Fruit fly (Drosophila melanogaster) whole organism, embryonic: Measurements from ENCODE around the gene CG44139.

ENCODE experiments used
- Atf3 ChIP-seq: fragments of 200-800 bp; sonication (Bioruptor generic); optimal IDR thresholded peaks from 3 replicates; lab custom pipeline; 2016; ENCODE audit warnings: missing biosample characterization, missing genetic modification characterization
- Bteb2 ChIP-seq: fragments of 200-800 bp; sonication (Bioruptor generic); optimal IDR thresholded peaks from 2 replicates; lab custom pipeline; 2016; ENCODE audit warnings: missing biosample characterization, missing genetic modification characterization
- CG10543 ChIP-seq: fragments of 200-800 bp; sonication (Bioruptor generic); optimal IDR thresholded peaks from 3 replicates; lab custom pipeline; 2017; ENCODE audit warnings: missing biosample characterization, mild to moderate bottlenecking, missing genetic modification characterization, moderate library complexity
- CG11093 ChIP-seq: fragments of 200-800 bp; sonication (Bioruptor generic); IDR thresholded peaks from 3 replicates; pipeline ENCODE4 v1.3.6; 2022; ENCODE audit warnings: missing biosample characterization, missing genetic modification characterization
- CG12155 ChIP-seq: fragments of 200-800 bp; sonication (Bioruptor generic); optimal IDR thresholded peaks from 3 replicates; lab custom pipeline; 2016; ENCODE audit warnings: missing biosample characterization, missing genetic modification characterization
- CG12744 ChIP-seq: fragments of 200-800 bp; sonication (Bioruptor generic); optimal IDR thresholded peaks from 2 replicates; lab custom pipeline; 2016; ENCODE audit warnings: missing biosample characterization, missing genetic modification characterization
- CG13296 ChIP-seq: fragments of 200-800 bp; sonication (Bioruptor generic); optimal IDR thresholded peaks from 3 replicates; lab custom pipeline; 2018; ENCODE audit warnings: missing biosample characterization, mild to moderate bottlenecking, missing genetic modification characterization
- CG14860 ChIP-seq: fragments of 200-800 bp; sonication (Bioruptor generic); IDR thresholded peaks from 3 replicates; pipeline ENCODE4 v1.3.6; 2022; ENCODE audit warnings: missing biosample characterization, missing genetic modification characterization; ENCODE audit not compliant: partially characterized antibody
- CG1603 ChIP-seq: fragments of 200-800 bp; sonication (Bioruptor generic); optimal IDR thresholded peaks from 2 replicates; lab custom pipeline; 2019; ENCODE audit warnings: missing biosample characterization, mild to moderate bottlenecking, missing genetic modification characterization, moderate library complexity
- CG17385 ChIP-seq: fragments of 200-800 bp; sonication (Bioruptor generic); optimal IDR thresholded peaks from 3 replicates; lab custom pipeline; 2018; ENCODE audit warnings: missing biosample characterization, mild to moderate bottlenecking, missing genetic modification characterization
- CG17829 ChIP-seq: fragments of 200-800 bp; optimal IDR thresholded peaks from 2 replicates; lab custom pipeline; 2019; ENCODE audit warnings: missing biosample characterization, mild to moderate bottlenecking, missing genetic modification characterization, moderate library complexity
- CG1792 ChIP-seq: fragments of 200-800 bp; sonication (Bioruptor generic); optimal IDR thresholded peaks from 2 replicates; lab custom pipeline; 2016; ENCODE audit warnings: missing biosample characterization, missing genetic modification characterization
- CG2120 ChIP-seq: fragments of 200-800 bp; sonication (Bioruptor generic); optimal IDR thresholded peaks from 3 replicates; lab custom pipeline; 2016; ENCODE audit warnings: missing biosample characterization, missing genetic modification characterization
- CG31441 ChIP-seq: fragments of 200-800 bp; sonication (Bioruptor generic); IDR thresholded peaks from 2 replicates; pipeline ENCODE4 v1.3.6; 2022; ENCODE audit warnings: missing biosample characterization, missing genetic modification characterization
- CG3163 ChIP-seq: fragments of 200-800 bp; sonication (Bioruptor generic); optimal IDR thresholded peaks from 3 replicates; lab custom pipeline; 2016; ENCODE audit warnings: missing biosample characterization, missing genetic modification characterization
- CG32767 ChIP-seq: fragments of 200-800 bp; sonication (Bioruptor generic); IDR thresholded peaks from 2 replicates; pipeline ENCODE4 v1.3.6; 2022; ENCODE audit warnings: missing biosample characterization, missing genetic modification characterization
- CG33213 ChIP-seq: fragments of 200-800 bp; sonication (Bioruptor generic); optimal IDR thresholded peaks from 3 replicates; lab custom pipeline; 2016; ENCODE audit warnings: missing biosample characterization, missing genetic modification characterization
- CG3407 ChIP-seq: fragments of 200-800 bp; sonication (Bioruptor generic); optimal IDR thresholded peaks from 2 replicates; lab custom pipeline; 2018; ENCODE audit warnings: missing biosample characterization, mild to moderate bottlenecking, missing genetic modification characterization
- CG6765 ChIP-seq: fragments of 200-800 bp; sonication (Bioruptor generic); optimal IDR thresholded peaks from 3 replicates; lab custom pipeline; 2017; ENCODE audit warnings: missing biosample characterization, mild to moderate bottlenecking, missing genetic modification characterization
- CG7963 ChIP-seq: fragments of 200-800 bp; sonication (Bioruptor generic); IDR thresholded peaks from 3 replicates; pipeline ENCODE4 v1.3.6; 2022; ENCODE audit warnings: missing biosample characterization, missing genetic modification characterization; ENCODE audit not compliant: partially characterized antibody
- CG8089 ChIP-seq: fragments of 200-800 bp; sonication (Bioruptor generic); optimal IDR thresholded peaks from 3 replicates; lab custom pipeline; 2016; ENCODE audit warnings: missing biosample characterization, missing genetic modification characterization
- CG8281 ChIP-seq: fragments of 200-800 bp; sonication (Bioruptor generic); optimal IDR thresholded peaks from 2 replicates; lab custom pipeline; 2018; ENCODE audit warnings: missing biosample characterization, mild to moderate bottlenecking, missing genetic modification characterization, moderate library complexity
- CG9876 ChIP-seq: fragments of 200-800 bp; sonication (Bioruptor generic); optimal IDR thresholded peaks from 2 replicates; lab custom pipeline; 2016; ENCODE audit warnings: missing biosample characterization, missing genetic modification characterization
- CoRest ChIP-seq: fragments of 200-800 bp; sonication (Bioruptor generic); optimal IDR thresholded peaks from 3 replicates; lab custom pipeline; 2018; ENCODE audit warnings: missing biosample characterization, mild to moderate bottlenecking, missing genetic modification characterization, moderate library complexity
- D19A ChIP-seq: fragments of 200-800 bp; optimal IDR thresholded peaks from 3 replicates; lab custom pipeline; 2019; ENCODE audit warnings: missing biosample characterization, mild to moderate bottlenecking, missing genetic modification characterization, moderate library complexity
- Dek ChIP-seq: fragments of 200-800 bp; sonication (Bioruptor generic); optimal IDR thresholded peaks from 3 replicates; lab custom pipeline; 2019; ENCODE audit warnings: missing biosample characterization, mild to moderate bottlenecking, missing genetic modification characterization, moderate library complexity
- Dip2 ChIP-seq: fragments of 200-800 bp; sonication (Bioruptor generic); IDR thresholded peaks from 2 replicates; pipeline ENCODE4 v1.3.6; 2022; ENCODE audit warnings: missing biosample characterization, missing genetic modification characterization
- Doc2 ChIP-seq: fragments of 200-800 bp; sonication (Bioruptor generic); IDR thresholded peaks from 2 replicates; pipeline ENCODE4 v1.3.6; 2022; ENCODE audit warnings: missing biosample characterization, missing genetic modification characterization
- Ets65A ChIP-seq: fragments of 200-800 bp; sonication (Bioruptor generic); peaks from one replicate; lab custom pipeline; 2016; ENCODE audit warnings: missing biosample characterization, missing genetic modification characterization
- HLH3B ChIP-seq: fragments of 200-800 bp; sonication (Bioruptor generic); IDR thresholded peaks from 2 replicates; pipeline ENCODE4 v1.3.6; 2022; ENCODE audit warnings: missing biosample characterization, missing genetic modification characterization
- HmgZ ChIP-seq: fragments of 200-800 bp; sonication (Bioruptor generic); optimal IDR thresholded peaks from 2 replicates; lab custom pipeline; 2018; ENCODE audit warnings: missing biosample characterization, mild to moderate bottlenecking, missing genetic modification characterization
- Hmx ChIP-seq: fragments of 200-800 bp; sonication (Bioruptor generic); optimal IDR thresholded peaks from 2 replicates; lab custom pipeline; 2016; ENCODE audit warnings: missing biosample characterization, missing genetic modification characterization
- Hr39 ChIP-seq: fragments of >200 bp; optimal IDR thresholded peaks from 2 replicates; lab custom pipeline; 2017
- Mrtf ChIP-seq: fragments of 200-800 bp; sonication (Bioruptor generic); IDR thresholded peaks from 3 replicates; pipeline ENCODE4 v1.3.6; 2022; ENCODE audit warnings: missing biosample characterization, missing genetic modification characterization
- Poxn ChIP-seq: fragments of 200-800 bp; sonication (Bioruptor generic); IDR thresholded peaks from 2 replicates; pipeline ENCODE4 v1.3.6; 2022; ENCODE audit warnings: missing biosample characterization, missing genetic modification characterization
- Six4 ChIP-seq: fragments of 200-800 bp; sonication (Bioruptor generic); optimal IDR thresholded peaks from 2 replicates; lab custom pipeline; 2016; ENCODE audit warnings: missing biosample characterization, missing genetic modification characterization
- Tbp ChIP-seq: fragments of >200 bp; optimal IDR thresholded peaks from 2 replicates; lab custom pipeline; 2018; ENCODE audit warnings: missing biosample characterization, missing genetic modification characterization
- bowl ChIP-seq: fragments of 200-800 bp; sonication (Bioruptor generic); IDR thresholded peaks from 2 replicates; pipeline ENCODE4 v1.3.6; 2022; ENCODE audit warnings: missing biosample characterization, missing genetic modification characterization
- dati ChIP-seq: fragments of 200-800 bp; sonication (Bioruptor generic); IDR thresholded peaks from 2 replicates; pipeline ENCODE4 v1.3.6; 2022; ENCODE audit warnings: missing biosample characterization, missing genetic modification characterization
- fu2 ChIP-seq: fragments of 200-800 bp; sonication (Bioruptor generic); optimal IDR thresholded peaks from 2 replicates; lab custom pipeline; 2016; ENCODE audit warnings: missing biosample characterization, missing genetic modification characterization
- her ChIP-seq: fragments of 200-800 bp; sonication (Bioruptor generic); optimal IDR thresholded peaks from 2 replicates; lab custom pipeline; 2016; ENCODE audit warnings: missing biosample characterization, missing genetic modification characterization
- jigr1 ChIP-seq: fragments of 200-800 bp; sonication (Bioruptor generic); IDR thresholded peaks from 3 replicates; pipeline ENCODE4 v1.3.6; 2022; ENCODE audit warnings: missing biosample characterization, missing genetic modification characterization
- jing ChIP-seq: fragments of 200-800 bp; sonication (Bioruptor generic); optimal IDR thresholded peaks from 2 replicates; lab custom pipeline; 2018; ENCODE audit warnings: missing biosample characterization, mild to moderate bottlenecking, missing genetic modification characterization
- mld ChIP-seq: fragments of 200-800 bp; sonication (Bioruptor generic); IDR thresholded peaks from 3 replicates; pipeline ENCODE4 v1.3.6; 2022; ENCODE audit warnings: missing biosample characterization, missing genetic modification characterization; ENCODE audit not compliant: partially characterized antibody
- shn ChIP-seq: fragments of 200-800 bp; sonication (Bioruptor generic); optimal IDR thresholded peaks from 3 replicates; lab custom pipeline; 2016; ENCODE audit warnings: missing biosample characterization, missing genetic modification characterization
- sisA ChIP-seq: fragments of 200-800 bp; sonication (Bioruptor generic); IDR thresholded peaks from 2 replicates; pipeline ENCODE4 v1.3.6; 2022; ENCODE audit warnings: missing biosample characterization, missing genetic modification characterization
- sna ChIP-seq: fragments of 200-800 bp; sonication (Bioruptor generic); IDR thresholded peaks from 2 replicates; pipeline ENCODE4 v1.3.6; 2022; ENCODE audit warnings: missing biosample characterization, missing genetic modification characterization; ENCODE audit not compliant: partially characterized antibody
- so ChIP-seq: fragments of 200-800 bp; sonication (Bioruptor generic); IDR thresholded peaks from 3 replicates; pipeline ENCODE4 v1.3.6; 2022; ENCODE audit warnings: missing biosample characterization, missing genetic modification characterization
- trem ChIP-seq: fragments of 200-800 bp; optimal IDR thresholded peaks from 3 replicates; lab custom pipeline; 2019; ENCODE audit warnings: missing biosample characterization, mild to moderate bottlenecking, missing genetic modification characterization, moderate library complexity
- trh ChIP-seq: fragments of 200-800 bp; sonication (Bioruptor generic); optimal IDR thresholded peaks from 2 replicates; lab custom pipeline; 2016; ENCODE audit warnings: missing biosample characterization, missing genetic modification characterization
- twi ChIP-seq: fragments of 200-800 bp; optimal IDR thresholded peaks from 2 replicates; lab custom pipeline; 2019; ENCODE audit warnings: missing biosample characterization, mild to moderate bottlenecking, missing genetic modification characterization, moderate library complexity
- yki ChIP-seq: fragments of >200 bp; optimal IDR thresholded peaks from 3 replicates; lab custom pipeline; 2018

Gene CG44139

DNA sequence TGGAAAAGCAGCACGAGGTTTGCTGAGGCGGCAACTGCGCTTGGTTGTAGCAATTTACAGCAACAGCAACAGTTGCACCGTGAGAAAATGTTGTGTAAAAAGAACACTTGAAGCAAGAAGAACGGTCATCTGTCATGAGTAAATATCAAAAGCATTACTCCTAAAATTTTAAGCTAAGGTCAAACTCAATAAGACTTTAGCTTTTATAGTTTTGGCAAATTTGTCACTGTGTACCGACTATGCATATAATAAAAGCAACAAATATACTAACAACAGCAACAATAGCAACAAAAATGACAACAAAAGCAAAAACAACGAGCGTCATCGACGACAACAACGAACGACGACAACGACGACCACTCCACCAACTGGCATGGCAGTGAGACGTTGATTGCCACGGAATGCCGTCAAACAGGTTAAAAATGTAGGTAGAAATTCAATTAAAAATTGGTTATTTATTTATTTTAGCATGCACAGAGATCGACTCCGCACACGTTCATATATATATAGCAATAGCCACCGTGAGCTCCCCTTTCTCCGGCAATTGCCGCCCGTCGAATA lies 9.0 kb downstream of the CG44139 start (continued):
- peak; percentile 92 for TF ChIP-seq CG1603 (tag; lab: Kevin White, UChicago)
- peak; percentile 30 for TF ChIP-seq CG2120 (GFP tag; lab: Kevin White, UChicago)
- TF ChIP-seq fu2 (GFP tag; lab: Kevin White, UChicago): peak; percentile 1
- TF ChIP-seq so (GFP tag; lab: Robert Waterston, UW): peak; percentile 86
- TF ChIP-seq CG31441 (GFP tag; lab: Robert Waterston, UW): peak; percentile 74
- TF ChIP-seq Mrtf: peak; percentile 79
- TF ChIP-seq trh (GFP tag; lab: Kevin White, UChicago): peak; percentile 40
- peak; percentile 77 for TF ChIP-seq D19A (tag; lab: Kevin White, UChicago)
- peak; percentile 76 for TF ChIP-seq her (GFP tag; lab: Kevin White, UChicago)
- no peak for TF ChIP-seq Hmx (GFP tag; lab: Kevin White, UChicago)
- TF ChIP-seq CoRest (tag; lab: Kevin White, UChicago): peak; percentile 89
- peak; percentile 55 for TF ChIP-seq CG3163
- TF ChIP-seq CG9876: peak; percentile 72
- TF ChIP-seq twi (tag; lab: Kevin White, UChicago): peak; percentile 67
- TF ChIP-seq CG3407 (GFP tag; lab: Kevin White, UChicago): peak; percentile 72
- 0 out of 2 replicates have a peak, but pooled peaks have one; percentile 26 for TF ChIP-seq Doc2 (GFP tag; lab: Robert Waterston, UW)
- peak; percentile 75 for TF ChIP-seq CG8089 (GFP tag; lab: Kevin White, UChicago)
- TF ChIP-seq Dip2 (GFP tag; lab: Robert Waterston, UW): no peak
- peak; percentile 70 for TF ChIP-seq Six4 (GFP tag; lab: Kevin White, UChicago)
- TF ChIP-seq Ets65A (GFP tag; lab: Kevin White, UChicago): peak; percentile 97
- peak; percentile 92 for TF ChIP-seq sisA (GFP tag; lab: Robert Waterston, UW)
- TF ChIP-seq sna: no peak
- no peak for TF ChIP-seq Poxn
- peak; percentile 78 for TF ChIP-seq Atf3 (GFP tag; lab: Kevin White, UChicago)
- no peak for TF ChIP-seq CG14860 (GFP tag; lab: Robert Waterston, UW)
- TF ChIP-seq trem: peak; percentile 33
- TF ChIP-seq CG12155 (GFP tag; lab: Kevin White, UChicago): peak; percentile 66
- TF ChIP-seq HLH3B (GFP tag; lab: Robert Waterston, UW): peak; percentile 91
- peak; percentile 70 for TF ChIP-seq bowl (GFP tag; lab: Robert Waterston, UW)
- TF ChIP-seq CG17385 (GFP tag; lab: Kevin White, UChicago): peak; percentile 82
- TF ChIP-seq CG10543: peak; percentile 27
- TF ChIP-seq CG32767 (GFP tag; lab: Robert Waterston, UW): peak; percentile 82
- peak; percentile 75 for TF ChIP-seq CG17829
- TF ChIP-seq shn (GFP tag; lab: Kevin White, UChicago): peak; percentile 72
- TF ChIP-seq CG13296 (GFP tag; lab: Kevin White, UChicago): peak; percentile 59
- peak; percentile 59 for TF ChIP-seq Bteb2 (GFP tag; lab: Kevin White, UChicago)
- TF ChIP-seq CG33213 (GFP tag; lab: Kevin White, UChicago): peak; percentile 79
- TF ChIP-seq yki: no peak
- no peak for TF ChIP-seq Hr39 (lab: Kevin White, UChicago)
- peak; percentile 75 for TF ChIP-seq dati (GFP tag; lab: Robert Waterston, UW)
- peak; percentile 85 for TF ChIP-seq jing (GFP tag; lab: Kevin White, UChicago)
- TF ChIP-seq CG1792 (GFP tag; lab: Kevin White, UChicago): peak; percentile 56
- TF ChIP-seq jigr1 (GFP tag; lab: Robert Waterston, UW): peak; percentile 68; the same call in 2 of the 3 replicates
- peak; percentile 68 for TF ChIP-seq Dek (tag; lab: Kevin White, UChicago)
- peak; percentile 38 for TF ChIP-seq CG12744
- TF ChIP-seq CG11093 (GFP tag; lab: Robert Waterston, UW): peak; percentile 67; the same call in 2 of the 3 replicates
- no peak for TF ChIP-seq CG7963 (GFP tag; lab: Robert Waterston, UW)
- TF ChIP-seq mld (GFP tag; lab: Robert Waterston, UW): no peak
- TF ChIP-seq CG6765 (GFP tag; lab: Kevin White, UChicago): no peak
- TF ChIP-seq CG8281 (tag; lab: Kevin White, UChicago): peak; percentile 48
- peak; percentile 55 for TF ChIP-seq HmgZ
- TF ChIP-seq Tbp (GFP tag; lab: Kevin White, UChicago): no peak
